Fruit fly (Drosophila melanogaster) whole organism, pupa: ENCODE results near the gene CG5181.

Source experiments
- CG10348 ChIP-seq: fragments of 200-800 bp; sonication (Bioruptor generic); IDR thresholded peaks from 2 replicates; pipeline ENCODE4 v1.3.6; 2022; ENCODE audit warnings: missing biosample characterization, missing genetic modification characterization
- CG13204 ChIP-seq: fragments of 200-800 bp; sonication (Bioruptor generic); optimal IDR thresholded peaks from 2 replicates; lab custom pipeline; 2018; ENCODE audit warnings: missing biosample characterization, mild to moderate bottlenecking, missing genetic modification characterization, moderate library complexity
- CG14655 ChIP-seq: fragments of 200-800 bp; sonication (Bioruptor generic); optimal IDR thresholded peaks from 3 replicates; lab custom pipeline; 2017; ENCODE audit warnings: mild to moderate bottlenecking, missing biosample characterization, missing genetic modification reagents, missing genetic modification characterization
- CG15710 ChIP-seq: fragments of 200-800 bp; sonication (Bioruptor generic); optimal IDR thresholded peaks from 2 replicates; lab custom pipeline; 2018; ENCODE audit warnings: missing biosample characterization, mild to moderate bottlenecking, missing genetic modification characterization, moderate library complexity
- CG17806 ChIP-seq: fragments of 200-800 bp; sonication (Bioruptor generic); optimal IDR thresholded peaks from 2 replicates; lab custom pipeline; 2018; ENCODE audit warnings: missing biosample characterization, mild to moderate bottlenecking, missing genetic modification characterization, moderate library complexity
- CG32121 ChIP-seq: fragments of 200-800 bp; sonication (Bioruptor generic); IDR thresholded peaks from 2 replicates; pipeline ENCODE4 v1.3.6; 2022; ENCODE audit warnings: missing biosample characterization, missing genetic modification characterization
- CG34367 ChIP-seq: fragments of 200-800 bp; sonication (Bioruptor generic); optimal IDR thresholded peaks from 2 replicates; lab custom pipeline; 2018; ENCODE audit warnings: missing biosample characterization, mild to moderate bottlenecking, missing genetic modification characterization
- CG4496 ChIP-seq: fragments of 200-800 bp; sonication (Bioruptor generic); IDR thresholded peaks from 3 replicates; pipeline ENCODE4 v1.3.6; 2022; ENCODE audit warnings: missing biosample characterization, missing genetic modification characterization
- CG8159 ChIP-seq: fragments of 200-800 bp; sonication (Bioruptor generic); optimal IDR thresholded peaks from 3 replicates; lab custom pipeline; 2018; ENCODE audit warnings: missing biosample characterization, mild to moderate bottlenecking, missing genetic modification characterization, moderate library complexity
- CG8301 ChIP-seq: fragments of 200-800 bp; sonication (Bioruptor generic); optimal IDR thresholded peaks from 2 replicates; lab custom pipeline; 2018; ENCODE audit warnings: missing biosample characterization, mild to moderate bottlenecking, missing genetic modification characterization
- CG9948 ChIP-seq: fragments of 200-800 bp; sonication (Bioruptor generic); optimal IDR thresholded peaks from 2 replicates; lab custom pipeline; 2018; ENCODE audit warnings: missing biosample characterization, mild to moderate bottlenecking, missing genetic modification characterization, moderate library complexity
- D1 ChIP-seq: fragments of 200-800 bp; sonication (Bioruptor generic); optimal IDR thresholded peaks from 2 replicates; lab custom pipeline; 2018; ENCODE audit warnings: missing biosample characterization, mild to moderate bottlenecking, missing genetic modification characterization, moderate library complexity
- EcR ChIP-seq: fragments of 200-800 bp; sonication (Bioruptor generic); optimal IDR thresholded peaks from 3 replicates; lab custom pipeline; 2019; ENCODE audit warnings: missing biosample characterization, missing genetic modification characterization, mild to moderate bottlenecking, moderate library complexity, missing genetic modification reagents
- Ets98B ChIP-seq: fragments of 200-800 bp; sonication (Bioruptor generic); IDR thresholded peaks from 2 replicates; pipeline ENCODE4 v1.3.6; 2022; ENCODE audit warnings: missing biosample characterization, missing genetic modification characterization
- Pif1A ChIP-seq: fragments of 200-800 bp; sonication (Bioruptor generic); optimal IDR thresholded peaks from 3 replicates; lab custom pipeline; 2016; ENCODE audit warnings: missing biosample characterization, missing genetic modification characterization
- Pif1B ChIP-seq: fragments of 200-800 bp; sonication (Bioruptor generic); optimal IDR thresholded peaks from 3 replicates; lab custom pipeline; 2016; ENCODE audit warnings: missing biosample characterization, missing genetic modification characterization
- Snoo ChIP-seq: fragments of 200-800 bp; sonication (Bioruptor generic); optimal IDR thresholded peaks from 3 replicates; lab custom pipeline; 2017; ENCODE audit warnings: missing biosample characterization, mild to moderate bottlenecking, missing genetic modification characterization, inconsistent platforms
- fd96Ca ChIP-seq: fragments of 200-800 bp; sonication (Bioruptor generic); IDR thresholded peaks from 3 replicates; pipeline ENCODE4 v1.3.6; 2022; ENCODE audit warnings: missing biosample characterization, missing genetic modification characterization
- gl ChIP-seq: fragments of 200-800 bp; sonication (Bioruptor generic); optimal IDR thresholded peaks from 2 replicates; lab custom pipeline; 2018; ENCODE audit warnings: missing biosample characterization, mild to moderate bottlenecking, missing genetic modification characterization
- rn ChIP-seq: fragments of 200-800 bp; sonication (Bioruptor generic); IDR thresholded peaks from 2 replicates; pipeline ENCODE4 v1.3.6; 2022; ENCODE audit warnings: missing biosample characterization, missing genetic modification characterization

Gene CG5181

DNA sequence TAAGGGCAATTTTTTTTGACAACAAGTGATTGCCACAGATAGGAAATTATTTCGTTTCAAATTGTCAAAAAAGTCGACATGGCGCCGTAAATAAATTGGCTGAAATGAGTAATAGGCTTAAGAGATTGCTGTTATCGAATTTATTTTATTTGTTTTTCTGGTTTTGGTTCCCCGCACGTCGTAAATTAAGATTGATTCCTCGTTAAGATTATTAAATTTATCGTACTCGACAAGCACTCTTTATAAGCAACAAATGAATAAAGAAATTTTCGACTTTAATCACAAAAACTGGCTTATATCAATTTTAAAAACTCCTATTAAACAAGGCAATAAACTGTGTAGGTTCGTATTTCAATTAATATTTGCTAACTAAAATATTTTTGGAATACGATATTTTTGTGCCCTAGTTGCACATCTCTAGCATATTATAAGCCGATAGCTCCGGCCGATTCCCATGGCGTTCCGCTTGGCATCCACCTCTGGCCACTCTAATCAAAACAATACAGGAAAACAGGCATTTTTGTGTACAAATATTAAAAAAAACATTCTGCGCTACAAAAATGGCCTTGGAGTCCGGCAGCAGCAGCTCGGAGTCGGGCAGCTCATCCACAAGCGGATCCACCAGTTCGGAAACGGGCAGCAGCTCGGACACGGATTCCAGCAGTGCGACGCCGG is 2.5 kb upstream of the CG5181 start, which contains the start of gene chm:
chm (plus strand) TSS at position 471 of the 675 bp plus-strand sequence.
- TF ChIP-seq CG14655 (GFP tag; lab: Kevin White, UChicago) = no peak
- peak; percentile 15 for TF ChIP-seq D1 (tag; lab: Kevin White, UChicago)

DNA sequence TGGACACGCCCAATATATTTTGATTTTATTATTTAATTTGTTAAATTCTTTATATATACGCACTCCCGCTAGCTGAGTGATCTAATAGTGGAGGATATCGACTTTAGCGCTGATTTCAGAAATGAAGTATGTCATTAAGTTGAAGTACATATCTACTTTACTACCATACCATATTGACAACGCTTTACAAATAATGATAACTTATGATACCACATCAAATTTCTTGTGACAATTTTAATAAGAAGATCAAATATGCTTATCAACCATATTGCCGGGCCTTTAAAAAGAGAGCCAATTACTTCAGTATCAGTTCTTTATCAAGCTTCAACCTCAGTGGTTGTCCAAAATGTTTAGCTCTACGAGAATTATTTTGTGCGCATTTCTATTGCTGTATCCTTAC is 1.0 kb upstream of the CG5181 start, which contains the start of gene CG15818:
CG15818 (plus strand) TSS at position 301 of the 400 bp plus-strand sequence.
- TF ChIP-seq gl (no peak), CG8301 (no peak), CG15710 (tag; lab: Kevin White, UChicago) (no peak), CG13204 (no peak), CG17806 (no peak), CG34367 (tag; lab: Kevin White, UChicago) (no peak)

DNA sequence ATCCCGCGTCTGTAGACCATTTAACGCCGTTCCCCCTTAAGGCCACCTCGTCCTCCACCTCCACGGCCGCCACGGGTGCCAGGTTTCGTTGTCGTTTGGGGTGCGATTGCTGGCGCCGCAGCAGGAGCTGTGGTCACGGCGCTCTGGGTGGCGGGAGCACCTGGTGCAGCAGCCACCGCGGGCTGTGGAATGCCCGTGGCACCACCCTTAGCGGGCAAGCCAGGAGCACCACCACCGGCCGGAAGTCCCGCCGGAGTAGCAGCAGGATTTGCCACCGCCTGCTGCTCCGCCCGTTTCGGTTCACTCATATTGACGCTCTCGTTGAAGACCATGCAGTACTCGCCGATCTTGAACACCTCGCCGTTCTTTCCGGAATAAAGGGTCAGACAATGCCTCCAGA is 602 bp downstream of the CG5181 start:
- TF ChIP-seq fd96Ca (no peak), CG32121 (GFP tag; lab: Robert Waterston, UW) (0 out of 2 replicates have a peak, but pooled peaks have one; percentile 9)

DNA sequence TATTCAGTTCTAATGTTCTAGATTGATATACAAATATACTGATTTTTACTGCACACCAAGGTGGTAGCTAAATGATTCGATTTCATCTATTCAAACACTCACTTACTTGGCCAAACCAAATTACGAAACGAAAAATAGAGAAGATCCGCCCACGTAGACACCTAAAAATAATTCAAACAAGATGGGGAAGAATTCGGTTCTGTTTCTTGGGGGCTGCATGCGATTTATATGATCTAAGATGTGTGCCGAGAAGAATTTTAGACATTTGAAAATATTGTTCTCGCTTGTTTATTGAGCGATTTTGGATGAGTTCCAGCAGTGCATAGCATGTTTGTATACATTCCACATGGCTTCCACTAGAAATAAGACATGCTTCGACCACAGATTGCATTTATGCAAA is 2.0 kb downstream of the CG5181 start:
- TF ChIP-seq rn (GFP tag; lab: Robert Waterston, UW) (no peak), CG34367 (tag; lab: Kevin White, UChicago) (no peak), CG17806 (no peak)

DNA sequence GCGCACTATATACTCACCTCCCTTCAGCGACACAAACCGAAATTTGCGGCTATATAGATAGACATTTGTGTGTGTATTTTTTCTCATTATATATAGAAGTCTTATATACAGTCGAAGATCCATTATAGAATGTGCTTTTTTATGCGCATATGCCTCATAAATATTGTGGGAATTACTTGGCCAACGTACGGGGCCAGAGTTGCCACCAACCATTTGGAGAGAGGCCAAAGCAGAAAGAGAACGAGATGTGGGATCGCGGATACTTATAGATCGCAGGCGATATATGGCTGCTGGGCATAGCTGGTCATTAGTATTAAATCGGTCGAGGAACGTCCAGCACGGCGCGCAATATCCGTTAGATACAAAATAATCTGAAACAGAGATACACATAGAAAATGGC is 4.7 kb downstream of the CG5181 start, which contains the start of gene CG5177:
CG5177 (plus strand) TSS at position 305 of the 400 bp plus-strand sequence.
- TF ChIP-seq CG10348 (no peak), CG8159 (tag; lab: Kevin White, UChicago) (no peak), CG32121 (GFP tag; lab: Robert Waterston, UW) (no peak), CG13204 (no peak), Pif1A (GFP tag; lab: Kevin White, UChicago) (no peak), rn (GFP tag; lab: Robert Waterston, UW) (no peak), CG4496 (GFP tag; lab: Robert Waterston, UW) (no peak)
- TF ChIP-seq, all 21 proteins: peak for 0

DNA sequence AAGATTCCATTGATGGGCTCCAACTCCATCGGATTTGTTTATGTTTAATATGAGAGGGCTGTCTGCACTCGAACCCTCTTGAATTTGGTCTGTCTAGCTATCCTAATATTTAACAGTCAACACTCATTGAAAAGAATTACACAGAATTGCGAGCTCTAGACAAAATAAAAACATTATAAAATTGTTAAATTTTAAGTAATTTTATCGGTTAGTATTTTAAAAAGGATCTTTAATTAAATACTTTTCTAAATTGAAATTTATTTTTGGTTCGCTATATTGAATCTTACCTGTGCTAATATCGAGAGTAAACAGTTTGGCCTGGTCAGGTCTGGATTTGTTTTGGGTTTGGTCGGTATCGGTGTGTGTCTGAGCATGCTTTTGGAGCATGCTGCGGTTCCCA is 8.0 kb downstream of the CG5181 start:
- TF ChIP-seq Pif1A (GFP tag; lab: Kevin White, UChicago) (no peak), rn (GFP tag; lab: Robert Waterston, UW) (no peak), Snoo (tag; lab: Kevin White, UChicago) (no peak), CG13204 (no peak), D1 (tag; lab: Kevin White, UChicago) (no peak), CG14655 (GFP tag; lab: Kevin White, UChicago) (no peak), CG8301 (no peak), CG9948 (tag; lab: Kevin White, UChicago) (no peak), gl (no peak), Ets98B (GFP tag; lab: Robert Waterston, UW) (no peak; the same call in 1 of the 2 replicates)

DNA sequence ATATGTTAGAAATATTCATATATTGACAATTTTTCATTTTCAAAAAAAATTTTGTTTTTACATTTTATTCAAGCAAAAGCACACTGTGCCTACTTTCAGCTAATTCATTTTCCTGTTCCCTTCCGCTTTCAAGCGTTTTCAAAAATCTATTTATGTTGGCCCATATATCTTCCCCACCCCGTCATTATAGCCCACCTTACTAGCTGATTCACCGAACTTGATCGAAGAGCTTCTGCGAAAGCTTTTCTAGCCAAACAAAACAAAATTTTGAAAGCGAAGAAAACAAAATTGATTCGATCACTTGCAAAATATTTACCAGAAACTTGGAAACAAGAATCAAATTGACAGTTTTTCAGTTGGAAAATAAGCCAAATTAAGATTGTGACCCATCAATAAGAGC is 8.6 kb downstream of the CG5181 start, which contains the start of gene CG5171:
CG5171 (plus strand) TSS at position 311 of the 400 bp plus-strand sequence.
- no peak for TF ChIP-seq CG15710 (tag; lab: Kevin White, UChicago)
- no peak for TF ChIP-seq fd96Ca
- no peak for TF ChIP-seq Pif1A (GFP tag; lab: Kevin White, UChicago)
- no peak for TF ChIP-seq CG17806
- no peak for TF ChIP-seq Ets98B (GFP tag; lab: Robert Waterston, UW)
- TF ChIP-seq CG14655 (GFP tag; lab: Kevin White, UChicago) = no peak
- no peak for TF ChIP-seq Pif1B (GFP tag; lab: Kevin White, UChicago)
- no peak for TF ChIP-seq rn (GFP tag; lab: Robert Waterston, UW)
- no peak for TF ChIP-seq EcR (GFP tag; lab: Kevin White, UChicago)
- TF ChIP-seq D1 (tag; lab: Kevin White, UChicago) = no peak

DNA sequence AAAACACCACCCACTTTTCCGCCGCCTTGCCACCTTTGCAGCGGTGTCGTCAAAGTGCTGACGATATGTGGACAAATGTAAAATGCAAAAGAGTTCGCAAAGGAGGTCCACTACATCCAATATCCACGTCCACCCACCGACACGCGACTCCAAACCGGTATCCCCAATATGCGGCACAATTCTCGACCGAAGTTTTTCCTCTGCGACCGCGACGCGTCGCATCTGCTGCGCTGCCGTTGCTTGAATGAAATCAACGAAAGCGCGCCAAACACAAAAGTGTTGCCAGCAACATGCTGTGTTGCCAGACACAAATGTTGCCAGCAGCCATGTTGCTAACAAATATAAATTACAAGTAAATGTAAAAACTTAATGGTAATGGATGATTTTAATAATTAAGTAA is 11.1 kb downstream of the CG5181 start, which contains the start of gene CG5160:
CG5160 (minus strand) TSS at position 223 of the 400 bp plus-strand sequence.
- no peak for TF ChIP-seq D1 (tag; lab: Kevin White, UChicago)
- no peak for TF ChIP-seq Ets98B (GFP tag; lab: Robert Waterston, UW)
- TF ChIP-seq fd96Ca = no peak
- TF ChIP-seq rn (GFP tag; lab: Robert Waterston, UW) = no peak
- no peak for TF ChIP-seq CG10348
